Worm (Caenorhabditis elegans): ENCODE results near the gene sfxn-1.2.
A peak's percentile ranks its signal among the peaks of the same experiment; 100 is the strongest.

The sfxn-1.2 gene

ce11 chrII:11236274-11236673, 50.4 kb downstream of the sfxn-1.2 start, which contains the start of gene cchl-1:
cchl-1 (minus strand) TSS chrII:11236387.
- TF ChIP-seq repo-1 (tag; optimal IDR thresholded peaks at IDR 0.05) (no peak), C06A6.2 (GFP tag; conservative IDR thresholded peaks at IDR 0.05) (no peak), attf-3 (GFP tag; conservative IDR thresholded peaks at IDR 0.05) (peak; percentile 84), cebp-1 (GFP tag; IDR thresholded peaks at IDR 0.05) (no peak), cebp-1 (tag; optimal IDR thresholded peaks at IDR 0.05) (peak; percentile 65), nhr-80 (tag; optimal IDR thresholded peaks at IDR 0.05) (peak; percentile 17), tbp1 (GFP tag; optimal IDR thresholded peaks at IDR 0.05) (peak; percentile 15), egrh-3 (GFP tag; IDR thresholded peaks at IDR 0.05) (0 out of 2 replicates have a peak, but pooled peaks have one; percentile 5), F23B12.7 (tag; optimal IDR thresholded peaks at IDR 0.05; ENCODE audit: insufficient read depth) (peak; percentile 62), snpc-3.4 (tag; optimal IDR thresholded peaks at IDR 0.05) (peak; percentile 37), snpc-4 (GFP tag; optimal IDR thresholded peaks at IDR 0.05) (no peak), snpc-4 (tag; optimal IDR thresholded peaks at IDR 0.05) (peak in 1 of 4 experiments; percentile 19), lin-26 (GFP tag; IDR thresholded peaks at IDR 0.05) (no peak), attf-5 (GFP tag; optimal IDR thresholded peaks at IDR 0.05) (peak; percentile 6), C17E4.6 (GFP tag; IDR thresholded peaks at IDR 0.05) (0 out of 2 replicates have a peak, but pooled peaks have one; percentile 5)

DNA sequence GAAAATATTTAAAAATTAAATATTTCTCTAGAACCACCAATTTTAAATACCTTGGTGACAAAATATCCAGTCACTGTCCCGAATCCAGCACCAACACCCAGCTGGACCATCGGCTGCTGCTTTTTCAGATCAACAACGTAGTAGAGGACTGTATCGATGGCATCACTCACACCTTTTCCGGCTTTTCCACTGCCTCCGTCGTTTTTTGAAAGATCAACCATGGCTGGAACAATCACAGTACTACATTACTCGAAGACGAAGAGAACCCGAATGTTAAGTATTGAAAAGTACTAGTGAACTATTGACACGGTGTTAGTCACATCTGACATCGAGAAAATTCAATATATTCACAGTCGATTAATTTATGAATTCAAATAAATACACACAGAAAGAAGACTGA, 51.3 kb downstream of the sfxn-1.2 start, which contains the start of gene fndc-1:
TSS of gene fndc-1 (minus strand) at position 227 of the 400 bp plus-strand sequence.
- TF ChIP-seq tbp1 (GFP tag; optimal IDR thresholded peaks at IDR 0.05) (peak; percentile 5), K12H6.12 (tag; optimal IDR thresholded peaks at IDR 0.05) (no peak), snpc-3.4 (tag; optimal IDR thresholded peaks at IDR 0.05) (no peak), ztf-25 (GFP tag; IDR thresholded peaks at IDR 0.05) (no peak), mcd-1 (GFP tag; IDR thresholded peaks at IDR 0.05) (peak; percentile 37; the same call in 1 of the 2 replicates), hsf-1 (GFP tag; IDR thresholded peaks at IDR 0.05) (peak; percentile 62), hmg-20 (GFP tag; IDR thresholded peaks at IDR 0.05) (no peak), somi-1 (GFP tag; optimal IDR thresholded peaks at IDR 0.05) (no peak), lir-1 (GFP tag; conservative IDR thresholded peaks at IDR 0.05) (no peak), F10E7.11 (tag; optimal IDR thresholded peaks at IDR 0.05) (peak; percentile 35), lsl-1 (GFP tag; optimal IDR thresholded peaks at IDR 0.05) (no peak), tlf-1 (GFP tag; optimal IDR thresholded peaks at IDR 0.05) (no peak), B0336.3 (GFP tag; IDR thresholded peaks at IDR 0.05) (peak; percentile 53; the same call in 1 of the 2 replicates), C17E4.6 (GFP tag; IDR thresholded peaks at IDR 0.05) (0 out of 2 replicates have a peak, but pooled peaks have one; percentile 25), ceh-79 (tag; optimal IDR thresholded peaks at IDR 0.05) (no peak), mes-4 (tag; optimal IDR thresholded peaks at IDR 0.05) (no peak), F57C9.4 (tag; optimal IDR thresholded peaks at IDR 0.05) (no peak), die-1 (tag; optimal IDR thresholded peaks at IDR 0.05) (no peak), hmg-1.2 (GFP tag; IDR thresholded peaks at IDR 0.05) (peak; percentile 8; the same call in 1 of the 2 replicates), ekl-4 (GFP tag; IDR thresholded peaks at IDR 0.05) (0 out of 2 replicates have a peak, but pooled peaks have one; percentile 12), ceh-40 (GFP tag; IDR thresholded peaks at IDR 0.05) (no peak), madf-3 (GFP tag; IDR thresholded peaks at IDR 0.05) (peak; percentile 57), Y53G8AR.9 (GFP tag; conservative IDR thresholded peaks at IDR 0.05) (peak; percentile 70), zim-3 (tag; optimal IDR thresholded peaks at IDR 0.05) (no peak), bed-2 (GFP tag; IDR thresholded peaks at IDR 0.05) (no peak), ama-1 (optimal IDR thresholded peaks at IDR 0.05) (no peak), ama-1 (GFP tag; optimal IDR thresholded peaks at IDR 0.05) (peak in 1 of 2 experiments; percentile 6), lin-54 (GFP tag; optimal IDR thresholded peaks at IDR 0.05) (peak; percentile 44), nfya-2 (GFP tag; IDR thresholded peaks at IDR 0.05) (0 out of 2 replicates have a peak, but pooled peaks have one; percentile 24), gei-17 (GFP tag; optimal IDR thresholded peaks at IDR 0.05) (no peak), athp-1 (tag; optimal IDR thresholded peaks at IDR 0.05) (no peak), lin-26 (GFP tag; IDR thresholded peaks at IDR 0.05) (peak; percentile 22; the same call in 1 of the 2 replicates), snpc-1.3 (tag; optimal IDR thresholded peaks at IDR 0.05; ENCODE audit: insufficient read depth) (peak; percentile 30), Y95B8A.8 (GFP tag; IDR thresholded peaks at IDR 0.05) (peak; percentile 42; the same call in 1 of the 2 replicates), atf-7 (tag; optimal IDR thresholded peaks at IDR 0.05) (peak; percentile 23), madf-8 (GFP tag; conservative IDR thresholded peaks at IDR 0.05) (peak; percentile 14; the same call in 1 of the 2 replicates)

All from whole organism, young adult.